Fruit fly (Drosophila melanogaster): Measurements from ENCODE around the gene CG13116.

- TF ChIP-seq D1 (tag; optimal IDR thresholded peaks at IDR 0.05) (no peak), Snoo (tag; optimal IDR thresholded peaks at IDR 0.05) (no peak), Ets98B (GFP tag; IDR thresholded peaks at IDR 0.05) (no peak)
These were observed 30.1 kb upstream of the CG13116 start, which contains the start of gene hoip for dm6 chr2L:9699615-9700014.

Measured in whole organism, pupa.